Fruit fly (Drosophila melanogaster) whole organism, embryonic: ENCODE measurements around the gene Cul3.
A peak's percentile ranks its signal among the peaks of the same experiment; 100 is the strongest.

Experiments used
- ATbp ChIP-seq: fragments of 200-800 bp; sonication (Bioruptor generic); optimal IDR thresholded peaks from 2 replicates; lab custom pipeline; 2017; ENCODE audit warnings: missing biosample characterization, mild to moderate bottlenecking, missing genetic modification characterization, missing genetic modification reagents
- BEAF-32 ChIP-seq: fragments of 200-800 bp; sonication (Bioruptor generic); optimal IDR thresholded peaks from 3 replicates; lab custom pipeline; 2017; ENCODE audit warnings: missing biosample characterization, missing genetic modification characterization, mild to moderate bottlenecking, moderate library complexity, missing genetic modification reagents
- CG10979 ChIP-seq: fragments of 200-800 bp; sonication (Bioruptor generic); optimal IDR thresholded peaks from 2 replicates; lab custom pipeline; 2018; ENCODE audit warnings: missing biosample characterization, mild to moderate bottlenecking, missing genetic modification characterization, moderate library complexity
- CG11504 ChIP-seq: fragments of 200-800 bp; sonication (Bioruptor generic); optimal IDR thresholded peaks from 3 replicates; lab custom pipeline; 2019; ENCODE audit warnings: missing biosample characterization, mild to moderate bottlenecking, missing genetic modification characterization, moderate library complexity
- CG12391 ChIP-seq: fragments of 200-800 bp; sonication (Bioruptor generic); optimal IDR thresholded peaks from 3 replicates; lab custom pipeline; 2018; ENCODE audit warnings: missing biosample characterization, mild to moderate bottlenecking, missing genetic modification characterization, moderate library complexity
- CG12659 ChIP-seq: fragments of 200-800 bp; sonication (Bioruptor generic); optimal IDR thresholded peaks from 3 replicates; lab custom pipeline; 2017; ENCODE audit warnings: mild to moderate bottlenecking, missing biosample characterization, missing genetic modification reagents, missing genetic modification characterization
- CG13287 ChIP-seq: fragments of 200-800 bp; sonication (Bioruptor generic); IDR thresholded peaks from 2 replicates; pipeline ENCODE4 v1.3.6; 2022; ENCODE audit warnings: missing biosample characterization, missing genetic modification characterization; ENCODE audit not compliant: partially characterized antibody
- CG14860 ChIP-seq: fragments of 200-800 bp; sonication (Bioruptor generic); IDR thresholded peaks from 3 replicates; pipeline ENCODE4 v1.3.6; 2022; ENCODE audit warnings: missing biosample characterization, missing genetic modification characterization; ENCODE audit not compliant: partially characterized antibody
- CG17186 ChIP-seq: fragments of 200-800 bp; sonication (Bioruptor generic); optimal IDR thresholded peaks from 3 replicates; lab custom pipeline; 2017; ENCODE audit warnings: missing biosample characterization, missing genetic modification reagents, missing genetic modification characterization
- CG17328 ChIP-seq: fragments of 200-800 bp; sonication (Bioruptor generic); IDR thresholded peaks from 2 replicates; pipeline ENCODE4 v1.3.6; 2022; ENCODE audit warnings: missing biosample characterization, missing genetic modification characterization
- CG17385 ChIP-seq: fragments of 200-800 bp; sonication (Bioruptor generic); optimal IDR thresholded peaks from 3 replicates; lab custom pipeline; 2018; ENCODE audit warnings: missing biosample characterization, mild to moderate bottlenecking, missing genetic modification characterization
- CG18262 ChIP-seq: fragments of 200-800 bp; optimal IDR thresholded peaks from 3 replicates; lab custom pipeline; 2019; ENCODE audit warnings: missing biosample characterization, mild to moderate bottlenecking, missing genetic modification characterization, moderate library complexity
- CG2129 ChIP-seq: fragments of 200-800 bp; sonication (Bioruptor generic); IDR thresholded peaks from 2 replicates; pipeline ENCODE4 v1.3.6; 2022; ENCODE audit warnings: missing biosample characterization, missing genetic modification characterization; ENCODE audit not compliant: partially characterized antibody
- CG30020 ChIP-seq: fragments of 200-800 bp; optimal IDR thresholded peaks from 2 replicates; lab custom pipeline; 2019; ENCODE audit warnings: missing biosample characterization, mild to moderate bottlenecking, missing genetic modification characterization, moderate library complexity
- CG42726 ChIP-seq: fragments of 200-800 bp; sonication (Bioruptor generic); IDR thresholded peaks from 2 replicates; pipeline ENCODE4 v1.3.6; 2022; ENCODE audit warnings: missing biosample characterization, missing genetic modification characterization; ENCODE audit not compliant: partially characterized antibody
- CG4617 ChIP-seq: fragments of 200-800 bp; sonication (Bioruptor generic); optimal IDR thresholded peaks from 3 replicates; lab custom pipeline; 2016; ENCODE audit warnings: missing biosample characterization, missing genetic modification characterization, borderline replicate concordance
- CG6272 ChIP-seq: fragments of 200-800 bp; sonication (Bioruptor generic); IDR thresholded peaks from 2 replicates; pipeline ENCODE4 v1.3.6; 2022; ENCODE audit warnings: missing biosample characterization, missing genetic modification characterization
- CG7839 ChIP-seq: fragments of 200-800 bp; sonication (Bioruptor generic); optimal IDR thresholded peaks from 3 replicates; lab custom pipeline; 2018; ENCODE audit warnings: missing biosample characterization, mild to moderate bottlenecking, missing genetic modification characterization, moderate library complexity
- CG7963 ChIP-seq: fragments of 200-800 bp; sonication (Bioruptor generic); IDR thresholded peaks from 3 replicates; pipeline ENCODE4 v1.3.6; 2022; ENCODE audit warnings: missing biosample characterization, missing genetic modification characterization; ENCODE audit not compliant: partially characterized antibody
- CG8478 ChIP-seq: fragments of >200 bp; optimal IDR thresholded peaks from 2 replicates; lab custom pipeline; 2018
- CG8924 ChIP-seq: fragments of 200-800 bp; optimal IDR thresholded peaks from 3 replicates; lab custom pipeline; 2019; ENCODE audit warnings: missing biosample characterization, mild to moderate bottlenecking, missing genetic modification characterization, moderate library complexity
- CG9876 ChIP-seq: fragments of 200-800 bp; sonication (Bioruptor generic); optimal IDR thresholded peaks from 2 replicates; lab custom pipeline; 2016; ENCODE audit warnings: missing biosample characterization, missing genetic modification characterization
- CG9932 ChIP-seq: fragments of 200-800 bp; sonication (Bioruptor generic); IDR thresholded peaks from 2 replicates; pipeline ENCODE4 v1.3.6; 2022; ENCODE audit warnings: missing biosample characterization, missing genetic modification characterization
- CTCF ChIP-seq: fragments of 200-800 bp; sonication (Bioruptor generic); optimal IDR thresholded peaks from 2 replicates; lab custom pipeline; 2017; ENCODE audit warnings: missing biosample characterization, mild to moderate bottlenecking, missing genetic modification characterization, moderate library complexity
- CoRest ChIP-seq: fragments of 200-800 bp; sonication (Bioruptor generic); optimal IDR thresholded peaks from 3 replicates; lab custom pipeline; 2018; ENCODE audit warnings: missing biosample characterization, mild to moderate bottlenecking, missing genetic modification characterization, moderate library complexity
- D19A ChIP-seq: fragments of 200-800 bp; optimal IDR thresholded peaks from 3 replicates; lab custom pipeline; 2019; ENCODE audit warnings: missing biosample characterization, mild to moderate bottlenecking, missing genetic modification characterization, moderate library complexity
- Dp ChIP-seq: fragments of 200-800 bp; sonication (Bioruptor generic); optimal IDR thresholded peaks from 2 replicates; lab custom pipeline; 2018; ENCODE audit warnings: missing biosample characterization, mild to moderate bottlenecking, missing genetic modification characterization, moderate library complexity
- E2f2 ChIP-seq: fragments of 200-800 bp; sonication (Bioruptor generic); IDR thresholded peaks from 2 replicates; pipeline ENCODE4 v1.3.6; 2022; ENCODE audit warnings: missing biosample characterization, missing genetic modification characterization
- Gug ChIP-seq: fragments of 200-800 bp; sonication (Bioruptor generic); IDR thresholded peaks from 4 replicates; pipeline ENCODE4 v1.3.6; 2022; ENCODE audit warnings: missing biosample characterization, missing genetic modification characterization
- HLH4C ChIP-seq: fragments of 200-800 bp; sonication (Bioruptor generic); IDR thresholded peaks from 3 replicates; pipeline ENCODE4 v1.3.6; 2022; ENCODE audit warnings: missing biosample characterization, missing genetic modification characterization; ENCODE audit not compliant: partially characterized antibody
- Hr3 ChIP-seq: fragments of 200-800 bp; sonication (Bioruptor generic); optimal IDR thresholded peaks from 3 replicates; lab custom pipeline; 2016; ENCODE audit warnings: missing biosample characterization, missing genetic modification characterization
- MESR4 ChIP-seq: fragments of 200-800 bp; sonication (Bioruptor generic); optimal IDR thresholded peaks from 2 replicates; lab custom pipeline; 2018; ENCODE audit warnings: missing biosample characterization, mild to moderate bottlenecking, missing genetic modification characterization, moderate library complexity
- Med ChIP-seq: fragments of 200-800 bp; sonication (Bioruptor generic); peaks from one replicate; lab custom pipeline; 2016; ENCODE audit warnings: missing biosample characterization, missing genetic modification characterization, mild to moderate bottlenecking, inconsistent platforms, moderate library complexity
- Nf-YC ChIP-seq: fragments of 200-800 bp; optimal IDR thresholded peaks from 3 replicates; lab custom pipeline; 2019; ENCODE audit warnings: missing biosample characterization, mild to moderate bottlenecking, missing genetic modification characterization, moderate library complexity
- Opbp ChIP-seq: fragments of 200-800 bp; sonication (Bioruptor generic); IDR thresholded peaks from 3 replicates; pipeline ENCODE4 v1.3.6; 2022; ENCODE audit warnings: missing biosample characterization, missing genetic modification characterization; ENCODE audit not compliant: partially characterized antibody
- Pdp1 ChIP-seq, 2 experiments: fragments of 200-800 bp; sonication (Bioruptor generic); optimal IDR thresholded peaks; 3 replicates each; lab custom pipeline; 2016; ENCODE audit warnings: missing biosample characterization in 2 of 2, missing genetic modification characterization in 2 of 2, mild to moderate bottlenecking in 1 of 2, moderate library complexity in 1 of 2
- Side ChIP-seq: fragments of 200-800 bp; sonication (Bioruptor generic); optimal IDR thresholded peaks from 2 replicates; lab custom pipeline; 2016; ENCODE audit warnings: missing biosample characterization, missing genetic modification characterization
- Sin3A ChIP-seq: fragments of >200 bp; optimal IDR thresholded peaks from 2 replicates; lab custom pipeline; 2018
- gem ChIP-seq: fragments of 200-800 bp; sonication (Bioruptor generic); optimal IDR thresholded peaks from 2 replicates; lab custom pipeline; 2019; ENCODE audit warnings: missing biosample characterization, mild to moderate bottlenecking, missing genetic modification characterization, moderate library complexity
- gsb-n ChIP-seq: fragments of 200-800 bp; sonication (Bioruptor generic); optimal IDR thresholded peaks from 3 replicates; lab custom pipeline; 2018; ENCODE audit warnings: missing biosample characterization, mild to moderate bottlenecking, missing genetic modification characterization
- ham ChIP-seq: fragments of 200-800 bp; sonication (Bioruptor generic); IDR thresholded peaks from 2 replicates; pipeline ENCODE4 v1.3.6; 2022; ENCODE audit warnings: missing biosample characterization, missing genetic modification characterization
- inv ChIP-seq: fragments of 200-800 bp; sonication (Bioruptor generic); IDR thresholded peaks from 2 replicates; pipeline ENCODE4 v1.3.6; 2022; ENCODE audit warnings: missing biosample characterization, missing genetic modification characterization; ENCODE audit not compliant: partially characterized antibody
- jing ChIP-seq: fragments of 200-800 bp; sonication (Bioruptor generic); optimal IDR thresholded peaks from 2 replicates; lab custom pipeline; 2018; ENCODE audit warnings: missing biosample characterization, mild to moderate bottlenecking, missing genetic modification characterization
- kni ChIP-seq: fragments of 200-800 bp; sonication (Bioruptor generic); optimal IDR thresholded peaks from 3 replicates; lab custom pipeline; 2017; ENCODE audit warnings: mild to moderate bottlenecking, missing biosample characterization, missing genetic modification reagents, missing genetic modification characterization
- maf-S ChIP-seq: fragments of 200-800 bp; sonication (Bioruptor generic); optimal IDR thresholded peaks from 2 replicates; lab custom pipeline; 2016; ENCODE audit warnings: missing biosample characterization, missing genetic modification characterization
- nerfin-1 ChIP-seq: fragments of 200-800 bp; sonication (Bioruptor generic); optimal IDR thresholded peaks from 3 replicates; lab custom pipeline; 2019; ENCODE audit warnings: missing biosample characterization, mild to moderate bottlenecking, missing genetic modification characterization, moderate library complexity
- onecut ChIP-seq: fragments of 200-800 bp; sonication (Bioruptor generic); IDR thresholded peaks from 2 replicates; pipeline ENCODE4 v1.3.6; 2022; ENCODE audit warnings: missing biosample characterization, missing genetic modification characterization
- sna ChIP-seq: fragments of 200-800 bp; sonication (Bioruptor generic); IDR thresholded peaks from 2 replicates; pipeline ENCODE4 v1.3.6; 2022; ENCODE audit warnings: missing biosample characterization, missing genetic modification characterization; ENCODE audit not compliant: partially characterized antibody

Cul3 gene

dm6 chr2L:15271757-15272589 is at the start of gene Cul3 (continued):
- TF ChIP-seq CG7963 (GFP tag; lab: Robert Waterston, UW) (peak; percentile 66; the same call in 2 of the 3 replicates), CG7839 (peak; percentile 49), HLH4C (GFP tag; lab: Robert Waterston, UW) (peak; percentile 70), CG30020 (tag; lab: Kevin White, UChicago) (peak; percentile 41), CG6272 (peak; percentile 37), CG17328 (GFP tag; lab: Robert Waterston, UW) (no peak), nerfin-1 (no peak), CG8478 (lab: Kevin White, UChicago) (peak; percentile 48), CG8924 (peak; percentile 46), CG2129 (GFP tag; lab: Robert Waterston, UW) (peak; percentile 65), BEAF-32 (GFP tag; lab: Kevin White, UChicago) (peak; percentile 77), Opbp (GFP tag; lab: Robert Waterston, UW) (peak; percentile 85), Med (GFP tag; lab: Kevin White, UChicago) (peak; percentile 72), ATbp (GFP tag; lab: Kevin White, UChicago) (no peak), CG42726 (GFP tag; lab: Robert Waterston, UW) (peak; percentile 77), CG9876 (GFP tag; lab: Kevin White, UChicago) (no peak), gsb-n (tag; lab: Kevin White, UChicago) (peak; percentile 1), Sin3A (lab: Kevin White, UChicago) (peak; percentile 24), CG17385 (GFP tag; lab: Kevin White, UChicago) (no peak), Dp (GFP tag; lab: Kevin White, UChicago) (peak; percentile 65), onecut (GFP tag; lab: Robert Waterston, UW) (peak; percentile 14; the same call in 1 of the 2 replicates), CG4617 (GFP tag; lab: Kevin White, UChicago) (peak; percentile 61), CTCF (GFP tag; lab: Kevin White, UChicago) (no peak), maf-S (GFP tag; lab: Kevin White, UChicago) (no peak), CoRest (tag; lab: Kevin White, UChicago) (peak; percentile 38), D19A (tag; lab: Kevin White, UChicago) (peak; percentile 24), CG12391 (tag; lab: Kevin White, UChicago) (peak; percentile 40), MESR4 (GFP tag; lab: Kevin White, UChicago) (peak; percentile 90), kni (GFP tag; lab: Kevin White, UChicago) (no peak), CG9932 (GFP tag; lab: Robert Waterston, UW) (peak; percentile 29; the same call in 1 of the 2 replicates), CG14860 (GFP tag; lab: Robert Waterston, UW) (peak; percentile 63; the same call in 2 of the 3 replicates), Side (no peak), Hr3 (GFP tag; lab: Kevin White, UChicago) (peak; percentile 20), CG13287 (peak; percentile 78), CG12659 (peak; percentile 21), CG10979 (tag; lab: Kevin White, UChicago) (no peak), CG11504 (peak; percentile 57), sna (peak; percentile 64), gem (tag; lab: Kevin White, UChicago) (peak; percentile 50), CG18262 (tag; lab: Kevin White, UChicago) (peak; percentile 52), CG17186 (peak; percentile 1), ham (no peak), Pdp1 (GFP tag; optimal IDR thresholded peaks at IDR 0.05; lab: Kevin White, UChicago) (peak in 1 of 2 experiments; percentile 89), inv (GFP tag; lab: Robert Waterston, UW) (peak; percentile 75), jing (GFP tag; lab: Kevin White, UChicago) (no peak), E2f2 (GFP tag; lab: Robert Waterston, UW) (peak; percentile 84), Nf-YC (tag; lab: Kevin White, UChicago) (peak; percentile 52), Gug (GFP tag; lab: Robert Waterston, UW) (no peak; the same call in 3 of the 4 replicates)
